Worm (Caenorhabditis elegans): ENCODE results near the gene abu-14.
A peak's percentile ranks its signal among the peaks of the same experiment; 100 is the strongest.

The abu-14 gene

DNA sequence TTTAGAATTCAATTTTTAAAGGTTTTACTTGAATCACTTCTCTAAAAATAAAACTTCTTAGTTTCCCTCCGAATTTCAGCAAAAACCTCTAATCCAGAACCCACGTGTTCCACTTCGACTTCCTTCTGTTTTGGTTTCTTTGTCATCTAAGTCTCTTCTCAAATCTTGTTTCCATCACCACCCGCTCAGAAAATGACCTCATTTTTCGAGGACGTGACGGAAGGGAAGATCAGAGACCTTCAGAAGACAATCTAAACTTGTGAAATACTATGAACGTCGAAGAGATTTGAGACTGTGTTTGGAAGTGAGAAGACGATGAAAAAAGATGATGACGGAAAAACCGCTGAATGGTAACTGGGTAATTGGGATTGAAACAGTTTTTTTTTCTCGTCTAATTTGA is 37.4 kb downstream of the abu-14 start:
- TF ChIP-seq nhr-23 (tag; optimal IDR thresholded peaks at IDR 0.05) (peak; percentile 83), ZK546.5 (tag; optimal IDR thresholded peaks at IDR 0.05) (no peak), elt-1 (tag; optimal IDR thresholded peaks at IDR 0.05) (peak; percentile 1), nhr-25 (tag; optimal IDR thresholded peaks at IDR 0.05) (peak; percentile 75)

DNA sequence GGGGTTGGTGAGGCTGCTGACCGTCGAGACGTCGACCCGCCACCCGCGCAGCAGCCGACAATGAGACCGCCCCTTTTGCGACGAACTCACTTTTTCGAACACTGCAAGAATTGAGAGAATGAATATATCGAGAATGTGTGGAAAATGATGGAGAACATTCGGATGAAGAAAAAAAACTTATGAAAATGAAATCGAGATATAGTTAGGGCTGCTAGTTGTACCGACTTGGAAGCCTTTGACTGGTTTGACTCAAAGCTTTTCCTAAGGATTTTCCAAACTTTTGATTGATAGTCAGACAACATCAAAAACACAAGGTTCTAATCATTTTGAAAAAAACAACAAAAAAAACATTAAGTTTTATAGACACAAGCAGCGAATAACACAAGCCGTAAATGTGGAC is 38.6 kb downstream of the abu-14 start, which contains the start of gene sym-2:
sym-2 (minus strand) TSS at position 101 of the 400 bp plus-strand sequence.
- TF ChIP-seq eor-1 (tag; optimal IDR thresholded peaks at IDR 0.05), result no peak
- no peak for TF ChIP-seq fos-1 (tag; optimal IDR thresholded peaks at IDR 0.05)
- TF ChIP-seq nhr-77 (tag; optimal IDR thresholded peaks at IDR 0.05), result no peak
- TF ChIP-seq nhr-25 (tag; optimal IDR thresholded peaks at IDR 0.05), result peak; percentile 23
- TF ChIP-seq snpc-4 (tag; optimal IDR thresholded peaks at IDR 0.05), result no peak
- TF ChIP-seq lin-15B (tag; optimal IDR thresholded peaks at IDR 0.05), result no peak
- TF ChIP-seq aly-2 (tag; optimal IDR thresholded peaks at IDR 0.05), result no peak
- TF ChIP-seq nhr-23 (tag; optimal IDR thresholded peaks at IDR 0.05), result peak; percentile 40

DNA sequence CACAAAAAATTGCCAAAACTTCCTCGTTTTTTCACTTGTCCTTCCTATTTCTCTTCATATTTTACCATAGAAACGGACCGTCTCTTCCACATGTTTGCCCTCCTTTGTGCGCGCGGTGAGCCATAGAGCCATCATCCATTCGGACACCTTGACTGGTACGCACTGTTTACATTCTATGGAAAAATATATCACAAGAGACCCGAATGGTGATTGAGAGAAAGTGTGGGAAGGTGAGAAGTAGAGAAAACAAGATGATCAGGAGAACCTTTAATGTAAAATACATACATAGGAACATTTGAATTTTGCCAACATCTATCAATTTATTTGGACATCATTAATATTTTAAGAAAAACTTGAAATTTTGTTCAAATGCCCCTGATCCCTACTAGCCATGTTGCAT is 41.1 kb downstream of the abu-14 start:
- TF ChIP-seq ceh-82 (tag; optimal IDR thresholded peaks at IDR 0.05), result no peak
- TF ChIP-seq ztf-11 (tag; optimal IDR thresholded peaks at IDR 0.05), result no peak
- peak; percentile 95 for TF ChIP-seq pha-4 (tag; optimal IDR thresholded peaks at IDR 0.05)
- TF ChIP-seq lin-39 (tag; optimal IDR thresholded peaks at IDR 0.05), result no peak

DNA sequence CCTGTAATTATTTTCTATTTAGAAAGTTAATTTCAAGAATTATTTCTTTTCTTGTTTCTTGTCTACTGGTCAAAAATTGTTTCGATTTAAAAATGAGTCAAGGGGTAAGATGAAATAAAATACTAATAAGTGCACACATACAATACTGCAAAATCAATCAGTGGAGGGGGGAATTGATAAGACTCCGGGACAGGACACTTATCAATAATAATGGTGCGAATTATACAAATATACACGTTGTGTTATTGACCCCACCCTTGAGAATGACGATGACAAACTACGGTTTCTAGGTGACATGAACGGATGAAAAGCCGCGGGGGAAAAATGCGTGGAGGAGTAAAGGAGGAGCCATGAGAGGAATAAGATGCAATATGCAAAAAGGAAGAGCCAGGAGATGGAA is 45.9 kb downstream of the abu-14 start:
- TF ChIP-seq eor-1 (tag; optimal IDR thresholded peaks at IDR 0.05) (no peak), nhr-11 (tag; optimal IDR thresholded peaks at IDR 0.05) (no peak), pqm-1 (tag; optimal IDR thresholded peaks at IDR 0.05) (peak; percentile 51), lin-39 (tag; optimal IDR thresholded peaks at IDR 0.05) (no peak), R02D3.7 (tag; optimal IDR thresholded peaks at IDR 0.05) (no peak), mml-1 (tag; optimal IDR thresholded peaks at IDR 0.05) (no peak), elt-2 (tag; optimal IDR thresholded peaks at IDR 0.05) (peak; percentile 60), daf-12 (tag; optimal IDR thresholded peaks at IDR 0.05) (no peak), fkh-2 (tag; optimal IDR thresholded peaks at IDR 0.05) (no peak), ceh-82 (tag; optimal IDR thresholded peaks at IDR 0.05) (no peak), pha-4 (tag; optimal IDR thresholded peaks at IDR 0.05) (peak; percentile 48)

ce11 chrII:9178811-9179210 is 48.2 kb downstream of the abu-14 start:
- TF ChIP-seq pha-4 (tag; optimal IDR thresholded peaks at IDR 0.05) (no peak), nhr-67 (tag; optimal IDR thresholded peaks at IDR 0.05) (no peak), ceh-82 (tag; optimal IDR thresholded peaks at IDR 0.05) (no peak), mdl-1 (tag; optimal IDR thresholded peaks at IDR 0.05) (no peak), nhr-76 (tag; optimal IDR thresholded peaks at IDR 0.05) (no peak), elt-2 (tag; optimal IDR thresholded peaks at IDR 0.05) (no peak), lin-39 (tag; optimal IDR thresholded peaks at IDR 0.05) (no peak), sea-2 (GFP tag; optimal IDR thresholded peaks at IDR 0.05) (no peak), lsy-12 (tag; optimal IDR thresholded peaks at IDR 0.05) (no peak), lin-15B (tag; optimal IDR thresholded peaks at IDR 0.05) (no peak), skn-1 (tag; optimal IDR thresholded peaks at IDR 0.05) (no peak), ztf-4 (tag; optimal IDR thresholded peaks at IDR 0.05) (no peak), egl-5 (tag; optimal IDR thresholded peaks at IDR 0.05) (no peak), fkh-2 (tag; optimal IDR thresholded peaks at IDR 0.05) (no peak), unc-62 (GFP tag; optimal IDR thresholded peaks at IDR 0.05) (no peak), mml-1 (tag; optimal IDR thresholded peaks at IDR 0.05) (no peak), R02D3.7 (tag; optimal IDR thresholded peaks at IDR 0.05) (no peak), eor-1 (tag; optimal IDR thresholded peaks at IDR 0.05) (no peak), nhr-28 (tag; optimal IDR thresholded peaks at IDR 0.05) (no peak), elt-3 (tag; optimal IDR thresholded peaks at IDR 0.05) (no peak)

DNA sequence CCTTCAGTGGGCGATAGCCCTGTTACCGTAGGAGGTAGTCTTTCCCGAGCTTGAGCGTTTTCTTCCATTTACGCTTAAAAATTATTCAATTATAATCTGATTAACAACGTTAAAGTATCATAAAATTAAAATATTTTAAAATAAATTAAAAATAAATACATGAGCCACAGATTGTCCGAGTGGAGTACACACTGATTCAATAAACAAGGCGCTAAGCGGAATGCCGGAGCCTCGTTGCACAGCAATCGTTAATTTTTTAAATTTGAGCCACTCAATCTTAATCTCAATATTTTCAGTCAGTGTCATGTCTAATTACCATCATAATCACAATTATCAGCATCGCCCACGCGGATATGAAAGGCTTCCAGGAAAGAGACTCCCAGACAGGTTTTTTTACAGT is 49.9 kb downstream of the abu-14 start, which contains the start of the genes sec-5 and pir-1:
sec-5 (minus strand) TSS at position 73 of the 400 bp plus-strand sequence.
pir-1 (plus strand) TSS at position 221 of the 400 bp plus-strand sequence.
- TF ChIP-seq ztf-11 (tag; optimal IDR thresholded peaks at IDR 0.05) (no peak), nhr-11 (tag; optimal IDR thresholded peaks at IDR 0.05) (no peak), fos-1 (tag; optimal IDR thresholded peaks at IDR 0.05) (no peak), lin-39 (tag; optimal IDR thresholded peaks at IDR 0.05) (peak; percentile 48), pha-4 (tag; optimal IDR thresholded peaks at IDR 0.05) (peak; percentile 82), unc-39 (tag; optimal IDR thresholded peaks at IDR 0.05) (no peak), fkh-10 (GFP tag; optimal IDR thresholded peaks at IDR 0.05) (no peak), nhr-77 (tag; optimal IDR thresholded peaks at IDR 0.05) (no peak), lin-15B (tag; optimal IDR thresholded peaks at IDR 0.05) (peak; percentile 58), egl-5 (tag; optimal IDR thresholded peaks at IDR 0.05) (peak; percentile 40), elt-2 (tag; optimal IDR thresholded peaks at IDR 0.05) (peak; percentile 16), mml-1 (tag; optimal IDR thresholded peaks at IDR 0.05) (no peak), hmg-11 (tag; optimal IDR thresholded peaks at IDR 0.05) (peak; percentile 23), eor-1 (tag; optimal IDR thresholded peaks at IDR 0.05) (no peak), nfya-1 (tag; optimal IDR thresholded peaks at IDR 0.05; ENCODE audit: insufficient read depth) (peak; percentile 45)
